Fruit fly (Drosophila melanogaster): ENCODE data around the gene Jig.

The Jig gene

dm6 chr3R:14597935-14598424 lies 37.2 kb downstream of the Jig start (continued):
- TF ChIP-seq CG12659 (GFP tag; optimal IDR thresholded peaks at IDR 0.05) (peak; percentile 5), Xbp1 (GFP tag; optimal IDR thresholded peaks at IDR 0.05) (peak; percentile 28), stc (GFP tag; IDR thresholded peaks at IDR 0.05) (peak; percentile 40; the same call in 1 of the 2 replicates), H15 (GFP tag; IDR thresholded peaks at IDR 0.05) (0 out of 3 replicates have a peak, but pooled peaks have one; percentile 7), unpg (GFP tag; optimal IDR thresholded peaks at IDR 0.05) (peak; percentile 61), vvl (GFP tag; IDR thresholded peaks at IDR 0.05) (peak; percentile 47; the same call in 1 of the 2 replicates), CG4730 (GFP tag; IDR thresholded peaks at IDR 0.05) (no peak), CG2129 (GFP tag; IDR thresholded peaks at IDR 0.05; ENCODE audit: partially characterized antibody) (no peak), chm (GFP tag; IDR thresholded peaks at IDR 0.05) (0 out of 2 replicates have a peak, but pooled peaks have one; percentile 36), fru (optimal IDR thresholded peaks at IDR 0.05) (no peak), CG2712 (tag; optimal IDR thresholded peaks at IDR 0.05) (peak; percentile 64), CG34376 (GFP tag; optimal IDR thresholded peaks at IDR 0.05) (no peak), fd64A (GFP tag; optimal IDR thresholded peaks at IDR 0.05) (no peak), lilli (GFP tag; optimal IDR thresholded peaks at IDR 0.05) (no peak), CG2120 (GFP tag; optimal IDR thresholded peaks at IDR 0.05) (no peak), crol (GFP tag; IDR thresholded peaks at IDR 0.05) (0 out of 2 replicates have a peak, but pooled peaks have one; percentile 2), CG7271 (tag; optimal IDR thresholded peaks at IDR 0.05) (no peak), repo (GFP tag; optimal IDR thresholded peaks at IDR 0.05) (no peak), usp (GFP tag; optimal IDR thresholded peaks at IDR 0.05) (no peak), gcm (GFP tag; optimal IDR thresholded peaks at IDR 0.05) (no peak), pho (GFP tag; optimal IDR thresholded peaks at IDR 0.05) (no peak), ac (GFP tag; optimal IDR thresholded peaks at IDR 0.05) (no peak), CG10209 (GFP tag; optimal IDR thresholded peaks at IDR 0.05) (no peak), CG1792 (GFP tag; optimal IDR thresholded peaks at IDR 0.05) (no peak), CG4360 (GFP tag; IDR thresholded peaks at IDR 0.05) (peak; percentile 85), chn (GFP tag; optimal IDR thresholded peaks at IDR 0.05) (no peak), zen2 (GFP tag; IDR thresholded peaks at IDR 0.05; ENCODE audit: partially characterized antibody) (no peak), Hr39 (optimal IDR thresholded peaks at IDR 0.05) (no peak), dmrt99B (tag; optimal IDR thresholded peaks at IDR 0.05) (peak; percentile 49), CG17186 (GFP tag; optimal IDR thresholded peaks at IDR 0.05) (no peak), mam (GFP tag; optimal IDR thresholded peaks at IDR 0.05) (no peak), CG16863 (GFP tag; optimal IDR thresholded peaks at IDR 0.05) (no peak), CG9876 (GFP tag; optimal IDR thresholded peaks at IDR 0.05) (no peak), CG3065 (GFP tag; optimal IDR thresholded peaks at IDR 0.05) (no peak), hkb (optimal IDR thresholded peaks at IDR 0.05) (no peak), hkb (GFP tag; IDR thresholded peaks at IDR 0.05) (0 out of 2 replicates have a peak, but pooled peaks have one; percentile 25), CG5953 (GFP tag; IDR thresholded peaks at IDR 0.05) (no peak), CG8765 (GFP tag; IDR thresholded peaks at IDR 0.05) (no peak), Sin3A (optimal IDR thresholded peaks at IDR 0.05) (no peak), inv (GFP tag; IDR thresholded peaks at IDR 0.05; ENCODE audit: partially characterized antibody) (no peak), CG7786 (GFP tag; optimal IDR thresholded peaks at IDR 0.05) (no peak), CG13123 (GFP tag; optimal IDR thresholded peaks at IDR 0.05) (no peak), gt (GFP tag; IDR thresholded peaks at IDR 0.05) (no peak), CG32532 (GFP tag; IDR thresholded peaks at IDR 0.05) (no peak), Deaf1 (tag; optimal IDR thresholded peaks at IDR 0.05) (no peak), Side (GFP tag; optimal IDR thresholded peaks at IDR 0.05) (no peak), sc (optimal IDR thresholded peaks at IDR 0.05) (no peak), sc (GFP tag; optimal IDR thresholded peaks at IDR 0.05) (no peak), p53 (GFP tag; optimal IDR thresholded peaks at IDR 0.05) (no peak), Stat92E (GFP tag; optimal IDR thresholded peaks at IDR 0.05) (no peak), wor (GFP tag; IDR thresholded peaks at IDR 0.05) (no peak), CG18011 (GFP tag; optimal IDR thresholded peaks at IDR 0.05) (no peak), zfh1 (GFP tag; IDR thresholded peaks at IDR 0.05) (peak; percentile 52; the same call in 1 of the 3 replicates)
